Worm (Caenorhabditis elegans) whole organism, late embryonic: ENCODE results near the gene math-25.

Source experiments
- C08G9.2 ChIP-seq: sonication (generic microtip); optimal IDR thresholded peaks from 2 replicates; lab custom pipeline; 2016; ENCODE audit warnings: mild to moderate bottlenecking, missing genetic modification characterization, moderate library complexity, missing compliant biosample characterization
- F13H6.1 ChIP-seq: sonication (generic microtip); optimal IDR thresholded peaks from 2 replicates; lab custom pipeline; 2016; ENCODE audit warnings: missing genetic modification characterization, missing compliant biosample characterization
- K02D7.2 ChIP-seq: sonication (generic microtip); optimal IDR thresholded peaks from 2 replicates; lab custom pipeline; 2017; ENCODE audit warnings: mild to moderate bottlenecking, missing genetic modification characterization, missing compliant biosample characterization
- K09A11.1 ChIP-seq: sonication (generic microtip); optimal IDR thresholded peaks from 2 replicates; lab custom pipeline; 2017; ENCODE audit warnings: antibody characterized with exemption, mild to moderate bottlenecking, missing genetic modification characterization, missing compliant biosample characterization; ENCODE audit not compliant: insufficient read depth
- T23F11.4 ChIP-seq: fragments of 200-800 bp; sonication (Bioruptor generic); optimal IDR thresholded peaks from 2 replicates; lab custom pipeline; 2018; ENCODE audit warnings: mild to moderate bottlenecking, missing genetic modification characterization, missing compliant biosample characterization
- ahr-1 ChIP-seq: sonication (generic microtip); optimal IDR thresholded peaks from 2 replicates; lab custom pipeline; 2016; ENCODE audit warnings: missing genetic modification characterization, missing compliant biosample characterization
- ceh-14 ChIP-seq: sonication (generic microtip); optimal IDR thresholded peaks from 2 replicates; lab custom pipeline; 2016; ENCODE audit warnings: missing genotype, missing genetic modification characterization, missing compliant biosample characterization
- ceh-19 ChIP-seq: fragments of 200-800 bp; sonication (Bioruptor generic); optimal IDR thresholded peaks from 2 replicates; lab custom pipeline; 2018; ENCODE audit warnings: mild to moderate bottlenecking, missing genetic modification characterization, missing compliant biosample characterization
- ceh-30 ChIP-seq: fragments of 150-350 bp; optimal IDR thresholded peaks from 2 replicates; lab custom pipeline; 2014; ENCODE audit warnings: missing biosample characterization, missing genetic modification characterization
- ceh-31 ChIP-seq: sonication (generic microtip); optimal IDR thresholded peaks from 2 replicates; lab custom pipeline; 2016; ENCODE audit warnings: missing genetic modification characterization, missing compliant biosample characterization
- ceh-45 ChIP-seq: fragments of 200-800 bp; sonication (Bioruptor generic); IDR thresholded peaks from 2 replicates; pipeline ENCODE4 v1.3.6; 2022; ENCODE audit warnings: missing genetic modification reagents, missing genetic modification characterization, missing compliant biosample characterization
- ceh-48 ChIP-seq: sonication (generic microtip); optimal IDR thresholded peaks from 2 replicates; lab custom pipeline; 2016; ENCODE audit warnings: missing genetic modification characterization, inconsistent platforms, missing compliant biosample characterization
- ceh-6 ChIP-seq: fragments of 200-800 bp; sonication (Bioruptor generic); optimal IDR thresholded peaks from 2 replicates; lab custom pipeline; 2018; ENCODE audit warnings: mild to moderate bottlenecking, missing genetic modification characterization, missing compliant biosample characterization
- ceh-9 ChIP-seq: sonication (generic microtip); optimal IDR thresholded peaks from 2 replicates; lab custom pipeline; 2016; ENCODE audit warnings: mild to moderate bottlenecking, missing genetic modification characterization, inconsistent platforms, missing compliant biosample characterization
- che-1 ChIP-seq: sonication (generic microtip); optimal IDR thresholded peaks from 2 replicates; lab custom pipeline; 2016; ENCODE audit warnings: mild to moderate bottlenecking, missing genetic modification characterization, missing compliant biosample characterization
- dve-1 ChIP-seq: sonication (generic microtip); optimal IDR thresholded peaks from 2 replicates; lab custom pipeline; 2017; ENCODE audit warnings: antibody characterized with exemption, mild to moderate bottlenecking, missing genetic modification characterization, missing compliant biosample characterization
- elt-4 ChIP-seq: sonication (generic microtip); optimal IDR thresholded peaks from 2 replicates; lab custom pipeline; 2016; ENCODE audit warnings: missing genetic modification characterization, missing compliant biosample characterization
- eyg-1 ChIP-seq: sonication (generic microtip); optimal IDR thresholded peaks from 2 replicates; lab custom pipeline; 2016; ENCODE audit warnings: missing genotype, missing genetic modification characterization, missing compliant biosample characterization
- fkh-10 ChIP-seq: fragments of 150-350 bp; optimal IDR thresholded peaks from 2 replicates; lab custom pipeline; 2014; ENCODE audit warnings: missing biosample characterization, missing genetic modification reagents, missing genetic modification characterization
- fkh-6 ChIP-seq: sonication (generic microtip); optimal IDR thresholded peaks from 2 replicates; lab custom pipeline; 2016; ENCODE audit warnings: missing genetic modification characterization, missing compliant biosample characterization
- gmeb-2 ChIP-seq: sonication (generic microtip); optimal IDR thresholded peaks from 2 replicates; lab custom pipeline; 2016; ENCODE audit warnings: missing genetic modification characterization, inconsistent platforms, missing compliant biosample characterization
- hlh-8 ChIP-seq: sonication (generic microtip); optimal IDR thresholded peaks from 2 replicates; lab custom pipeline; 2016; ENCODE audit warnings: missing genotype, missing genetic modification characterization, missing compliant biosample characterization
- madf-2 ChIP-seq: sonication (generic microtip); optimal IDR thresholded peaks from 2 replicates; lab custom pipeline; 2017; ENCODE audit warnings: missing genetic modification characterization, missing compliant biosample characterization
- nfya-1 ChIP-seq: sonication (generic microtip); optimal IDR thresholded peaks from 2 replicates; lab custom pipeline; 2017; ENCODE audit warnings: missing genetic modification characterization, mild to moderate bottlenecking, missing compliant biosample characterization, antibody characterized with exemption, moderate library complexity
- nhr-232 ChIP-seq: sonication (generic microtip); optimal IDR thresholded peaks from 2 replicates; lab custom pipeline; 2016; ENCODE audit warnings: missing genetic modification characterization, missing compliant biosample characterization
- npax-4 ChIP-seq: sonication (generic microtip); optimal IDR thresholded peaks from 2 replicates; lab custom pipeline; 2016; ENCODE audit warnings: missing genetic modification characterization, missing compliant biosample characterization
- odd-2 ChIP-seq: sonication (generic microtip); optimal IDR thresholded peaks from 2 replicates; lab custom pipeline; 2017; ENCODE audit warnings: antibody characterized with exemption, mild to moderate bottlenecking, missing genetic modification characterization, missing compliant biosample characterization
- pag-3 ChIP-seq: sonication (generic microtip); optimal IDR thresholded peaks from 2 replicates; lab custom pipeline; 2016; ENCODE audit warnings: missing compliant biosample characterization, missing genetic modification characterization, borderline replicate concordance
- pat-9 ChIP-seq: fragments of 200-800 bp; sonication (Bioruptor generic); optimal IDR thresholded peaks from 2 replicates; lab custom pipeline; 2018; ENCODE audit warnings: mild to moderate bottlenecking, missing genetic modification characterization, moderate library complexity, missing compliant biosample characterization
- pha-2 ChIP-seq: sonication (generic microtip); optimal IDR thresholded peaks from 2 replicates; lab custom pipeline; 2017; ENCODE audit warnings: mild to moderate bottlenecking, missing genetic modification characterization, missing compliant biosample characterization
- pha-4 ChIP-seq: fragments of 150-350 bp; optimal IDR thresholded peaks from 2 replicates; lab custom pipeline; 2018; ENCODE audit warnings: missing biosample characterization, missing genetic modification reagents, missing genetic modification characterization
- pqm-1 ChIP-seq: sonication (generic microtip); optimal IDR thresholded peaks from 2 replicates; lab custom pipeline; 2016; ENCODE audit warnings: missing genetic modification characterization, missing compliant biosample characterization
- pros-1 ChIP-seq: fragments of 150-350 bp; optimal IDR thresholded peaks from 2 replicates; lab custom pipeline; 2014; ENCODE audit warnings: missing biosample characterization, missing genetic modification reagents, missing genetic modification characterization
- ref-2 ChIP-seq: sonication (generic microtip); optimal IDR thresholded peaks from 2 replicates; lab custom pipeline; 2016; ENCODE audit warnings: missing genetic modification characterization, missing compliant biosample characterization
- sdc-2 ChIP-seq: sonication (generic microtip); optimal IDR thresholded peaks from 2 replicates; lab custom pipeline; 2016; ENCODE audit warnings: missing genotype, missing genetic modification characterization, missing compliant biosample characterization
- sox-2 ChIP-seq: fragments of 200-800 bp; sonication (Bioruptor generic); IDR thresholded peaks from 2 replicates; pipeline ENCODE4 v1.3.6; 2022; ENCODE audit warnings: missing genetic modification reagents, missing genetic modification characterization, missing compliant biosample characterization
- sox-4 ChIP-seq: sonication (generic microtip); optimal IDR thresholded peaks from 2 replicates; lab custom pipeline; 2017; ENCODE audit warnings: mild to moderate bottlenecking, missing genetic modification characterization, inconsistent platforms, missing compliant biosample characterization
- syd-9 ChIP-seq: sonication (generic microtip); optimal IDR thresholded peaks from 2 replicates; lab custom pipeline; 2016; ENCODE audit warnings: mild to moderate bottlenecking, missing genetic modification characterization, moderate library complexity, missing compliant biosample characterization
- tbx-2 ChIP-seq: sonication (generic microtip); optimal IDR thresholded peaks from 2 replicates; lab custom pipeline; 2016; ENCODE audit warnings: missing genetic modification characterization, missing compliant biosample characterization
- tbx-7 ChIP-seq: sonication (generic microtip); optimal IDR thresholded peaks from 2 replicates; lab custom pipeline; 2016; ENCODE audit warnings: missing genotype, missing genetic modification characterization, missing compliant biosample characterization
- unc-55 ChIP-seq: sonication (generic microtip); optimal IDR thresholded peaks from 2 replicates; lab custom pipeline; 2017; ENCODE audit warnings: missing biosample characterization, missing genetic modification reagents, missing genetic modification characterization
- unc-86 ChIP-seq: sonication (generic microtip); optimal IDR thresholded peaks from 2 replicates; lab custom pipeline; 2016; ENCODE audit warnings: missing genetic modification characterization, missing compliant biosample characterization
- zip-5 ChIP-seq: sonication (generic microtip); optimal IDR thresholded peaks from 2 replicates; lab custom pipeline; 2016; ENCODE audit warnings: missing genetic modification characterization, missing compliant biosample characterization
- ztf-16 ChIP-seq: sonication (generic microtip); optimal IDR thresholded peaks from 2 replicates; lab custom pipeline; 2017; ENCODE audit warnings: missing genetic modification characterization, missing compliant biosample characterization

The math-25 gene

DNA sequence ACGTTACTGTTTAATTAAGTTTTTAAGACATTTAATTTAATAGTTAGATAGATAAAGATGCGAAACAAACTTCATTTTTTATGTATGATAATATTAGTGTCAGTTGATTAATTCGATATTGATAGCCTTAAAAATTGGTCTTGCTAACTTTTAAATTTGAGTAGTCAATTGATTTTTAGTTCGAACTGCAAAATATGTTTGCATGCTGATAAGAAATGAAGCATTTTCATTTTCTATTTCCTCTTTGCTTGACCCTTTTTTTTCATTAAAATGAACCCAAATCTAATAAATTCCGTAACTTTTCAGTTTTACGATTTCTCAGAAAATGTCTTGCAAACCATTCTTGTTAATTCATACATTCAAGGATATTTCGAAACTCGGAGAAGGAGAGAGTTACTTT, 9.2 kb downstream of the math-25 start, which contains the start of gene math-22:
Gene math-22 (plus strand): TSS at position 301 of the 400 bp plus-strand sequence.
- no peak for TF ChIP-seq unc-86
- TF ChIP-seq ceh-9 (tag; lab: Kevin White, UChicago), result no peak
- TF ChIP-seq K09A11.1, result no peak
- no peak for TF ChIP-seq nfya-1 (tag; lab: Kevin White, UChicago)
- no peak for TF ChIP-seq C08G9.2
- TF ChIP-seq, all 69 proteins: peak for 0

DNA sequence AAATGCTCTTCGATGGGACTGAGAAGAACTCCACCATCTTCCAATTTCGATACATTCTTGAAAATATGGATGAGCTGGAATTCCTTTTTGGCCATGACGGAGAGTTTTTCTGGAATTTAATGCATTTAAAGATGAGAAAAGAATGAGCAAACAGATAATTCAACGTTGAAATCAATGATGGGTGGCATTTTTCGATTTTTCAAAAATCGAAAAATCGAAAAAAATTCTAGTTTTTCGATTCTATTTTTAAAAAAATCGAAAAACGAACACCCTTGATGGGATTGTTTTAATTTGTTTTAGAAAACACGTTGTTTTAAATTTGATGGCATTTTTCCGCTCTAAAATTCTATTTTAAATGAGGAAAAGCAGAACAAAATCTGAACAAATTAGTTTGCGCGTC, 16.9 kb downstream of the math-25 start, which contains the start of gene math-31:
Gene math-31 (minus strand): TSS at position 101 of the 400 bp plus-strand sequence.
- TF ChIP-seq ceh-31 (tag; lab: Kevin White, UChicago), result no peak
- TF ChIP-seq nfya-1 (tag; lab: Kevin White, UChicago), result no peak

DNA sequence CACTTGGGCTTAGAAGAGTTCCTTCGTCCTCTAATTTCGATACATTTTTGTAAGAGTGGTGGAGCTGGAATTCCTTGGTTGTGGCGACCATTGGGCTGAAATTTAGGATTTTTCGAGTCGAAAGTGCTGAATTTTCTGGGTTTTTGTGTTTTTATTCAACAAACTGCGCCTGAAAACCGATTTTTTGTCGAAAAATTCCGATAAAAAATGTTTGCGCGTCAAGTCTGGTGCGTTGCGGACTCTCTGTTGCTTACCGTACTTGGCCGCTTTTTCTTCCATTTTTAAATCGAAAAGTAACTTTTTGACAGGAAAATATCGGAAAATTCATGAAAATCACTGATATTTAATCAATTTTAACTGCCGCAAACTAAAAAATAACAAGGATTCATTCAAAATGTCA, 22.0 kb downstream of the math-25 start, which contains the start of gene bath-4:
Gene bath-4 (minus strand): TSS at position 101 of the 400 bp plus-strand sequence.
- TF ChIP-seq zip-5 (no peak), unc-55 (GFP tag; lab: Kevin White, UChicago) (no peak), madf-2 (tag; lab: Kevin White, UChicago) (no peak), pag-3 (no peak), ref-2 (no peak), elt-4 (tag; lab: Kevin White, UChicago) (no peak), K02D7.2 (tag; lab: Kevin White, UChicago) (no peak), nhr-232 (no peak), dve-1 (tag; lab: Kevin White, UChicago) (no peak), pha-2 (tag; lab: Kevin White, UChicago) (no peak), fkh-6 (tag; lab: Kevin White, UChicago) (no peak), pqm-1 (tag; lab: Kevin White, UChicago) (no peak), sdc-2 (no peak), ahr-1 (tag; lab: Kevin White, UChicago) (no peak)

DNA sequence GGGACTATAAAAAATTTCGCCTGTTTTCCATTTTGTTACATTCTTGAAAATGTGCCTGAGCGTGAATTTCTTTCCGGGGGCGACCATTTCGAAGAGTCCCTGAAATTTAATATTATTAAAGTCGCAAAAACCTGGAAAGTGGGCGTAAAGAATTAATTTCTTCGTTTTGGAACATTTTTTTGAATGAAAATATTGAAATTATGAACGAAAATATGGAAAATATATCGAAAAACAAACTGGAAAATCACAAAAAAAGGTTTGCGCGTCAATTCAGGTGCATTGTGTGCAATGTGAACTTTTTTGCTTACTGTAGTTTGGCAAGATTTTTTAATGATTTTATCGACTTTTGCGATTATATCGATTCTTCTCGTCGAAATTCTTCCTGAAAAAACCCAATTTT, 25.2 kb downstream of the math-25 start, which contains the start of gene bath-7:
Gene bath-7 (minus strand): TSS at position 101 of the 400 bp plus-strand sequence.
- TF ChIP-seq C08G9.2, result no peak
- TF ChIP-seq unc-86, result no peak
- no peak for TF ChIP-seq fkh-10 (GFP tag; lab: Kevin White, UChicago)
- TF ChIP-seq unc-55 (GFP tag; lab: Kevin White, UChicago), result no peak
- TF ChIP-seq sox-4 (tag; lab: Kevin White, UChicago), result no peak
- no peak for TF ChIP-seq elt-4 (tag; lab: Kevin White, UChicago)
- no peak for TF ChIP-seq ceh-30 (tag; lab: Kevin White, UChicago)
- TF ChIP-seq pha-4 (tag; lab: Kevin White, UChicago), result no peak
- TF ChIP-seq fkh-6 (tag; lab: Kevin White, UChicago), result no peak
- TF ChIP-seq npax-4, result no peak
- TF ChIP-seq ceh-9 (tag; lab: Kevin White, UChicago), result no peak
- TF ChIP-seq F13H6.1 (tag; lab: Kevin White, UChicago), result no peak
- TF ChIP-seq pat-9 (tag; lab: Kevin White, UChicago), result no peak
- TF ChIP-seq ceh-14 (tag; lab: Kevin White, UChicago), result no peak
- TF ChIP-seq tbx-7, result no peak
- TF ChIP-seq hlh-8, result no peak
- TF ChIP-seq pros-1 (tag; lab: Kevin White, UChicago), result no peak
- no peak for TF ChIP-seq ceh-48 (tag; lab: Kevin White, UChicago)
- no peak for TF ChIP-seq ceh-6 (GFP tag; lab: Kevin White, UChicago)
- no peak for TF ChIP-seq ceh-19 (GFP tag; lab: Kevin White, UChicago)

DNA sequence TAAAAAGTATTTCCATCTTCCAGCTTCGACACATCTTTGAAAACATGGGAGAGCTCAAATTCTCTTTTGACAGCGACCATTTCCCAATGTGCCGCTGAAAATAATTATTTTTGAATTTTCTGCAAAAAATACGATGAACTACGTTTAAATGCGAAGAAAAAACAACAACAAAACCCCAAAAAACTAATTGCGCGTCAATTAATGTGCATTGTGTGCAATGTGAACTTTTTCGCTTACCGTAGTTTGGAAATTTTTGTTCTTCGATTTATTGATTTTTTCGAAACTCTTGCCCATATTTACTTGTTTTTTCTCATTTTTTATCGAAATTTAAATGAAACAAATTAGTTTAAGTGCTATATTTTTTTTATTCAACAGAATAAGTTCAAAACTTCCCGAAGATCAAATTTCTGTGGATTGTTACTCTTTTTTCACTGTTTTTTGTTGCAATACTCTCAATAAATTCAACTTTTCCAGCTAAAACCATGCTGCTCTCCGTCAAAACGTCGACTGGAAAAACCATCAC, 26.9 kb downstream of the math-25 start, which contains the start of the genes bath-2 and F52C6.4:
Gene bath-2 (minus strand): TSS at position 101 of the 523 bp plus-strand sequence.
Gene F52C6.4 (plus strand): TSS at position 473 of the 523 bp plus-strand sequence.
- TF ChIP-seq ref-2 (no peak), C08G9.2 (no peak), ceh-9 (tag; lab: Kevin White, UChicago) (no peak), T23F11.4 (no peak), unc-55 (GFP tag; lab: Kevin White, UChicago) (no peak), odd-2 (no peak), tbx-2 (tag; lab: Kevin White, UChicago) (no peak), fkh-10 (GFP tag; lab: Kevin White, UChicago) (no peak), nfya-1 (tag; lab: Kevin White, UChicago) (no peak), ceh-31 (tag; lab: Kevin White, UChicago) (no peak), sox-2 (no peak), K09A11.1 (no peak), gmeb-2 (tag; lab: Kevin White, UChicago) (no peak), syd-9 (no peak), ztf-16 (tag; lab: Kevin White, UChicago) (no peak), dve-1 (tag; lab: Kevin White, UChicago) (no peak), eyg-1 (tag; lab: Kevin White, UChicago) (no peak), ceh-45 (no peak), che-1 (tag; lab: Kevin White, UChicago) (no peak)
